Fruit fly (Drosophila melanogaster) whole organism, embryonic: Measurements from ENCODE around the gene Atg13.

Source experiments
- Ada2b ChIP-seq: fragments of 200-800 bp; sonication (Bioruptor generic); IDR thresholded peaks from 2 replicates; pipeline ENCODE4 v1.3.6; 2022; ENCODE audit warnings: missing biosample characterization, missing genetic modification characterization
- Antp ChIP-seq: fragments of 200-800 bp; sonication (Bioruptor generic); optimal IDR thresholded peaks from 3 replicates; lab custom pipeline; 2016; ENCODE audit warnings: missing biosample characterization, missing genetic modification characterization
- Awh ChIP-seq: fragments of 200-800 bp; sonication (Bioruptor generic); IDR thresholded peaks from 2 replicates; pipeline ENCODE4, ENCODE4 v1.3.6; 2022; ENCODE audit warnings: missing biosample characterization, missing genetic modification characterization
- CG10431 ChIP-seq: fragments of 200-800 bp; sonication (Bioruptor generic); optimal IDR thresholded peaks from 3 replicates; lab custom pipeline; 2018; ENCODE audit warnings: missing biosample characterization, mild to moderate bottlenecking, missing genetic modification characterization
- CG11093 ChIP-seq: fragments of 200-800 bp; sonication (Bioruptor generic); IDR thresholded peaks from 3 replicates; pipeline ENCODE4 v1.3.6; 2022; ENCODE audit warnings: missing biosample characterization, missing genetic modification characterization
- CG13424 ChIP-seq: fragments of 200-800 bp; sonication (Bioruptor generic); optimal IDR thresholded peaks from 2 replicates; lab custom pipeline; 2019; ENCODE audit warnings: missing biosample characterization, mild to moderate bottlenecking, missing genetic modification characterization, moderate library complexity
- CG13624 ChIP-seq: fragments of 200-800 bp; sonication (Bioruptor generic); optimal IDR thresholded peaks from 2 replicates; lab custom pipeline; 2016; ENCODE audit warnings: missing biosample characterization, missing genetic modification characterization
- CG15696 ChIP-seq: fragments of 200-800 bp; sonication (Bioruptor generic); optimal IDR thresholded peaks from 2 replicates; lab custom pipeline; 2019; ENCODE audit warnings: missing biosample characterization, mild to moderate bottlenecking, missing genetic modification characterization, moderate library complexity
- CG16779 ChIP-seq: fragments of 200-800 bp; sonication (Bioruptor generic); IDR thresholded peaks from 2 replicates; pipeline ENCODE4 v1.3.6; 2022; ENCODE audit warnings: missing biosample characterization, missing genetic modification characterization
- CG18011 ChIP-seq: fragments of 200-800 bp; sonication (Bioruptor generic); optimal IDR thresholded peaks from 2 replicates; lab custom pipeline; 2017; ENCODE audit warnings: missing biosample characterization, missing genetic modification characterization, mild to moderate bottlenecking, moderate library complexity, missing genotype
- CG3838 ChIP-seq: fragments of 200-800 bp; sonication (Bioruptor generic); optimal IDR thresholded peaks from 3 replicates; lab custom pipeline; 2016; ENCODE audit warnings: missing biosample characterization, missing genetic modification characterization
- CG4282 ChIP-seq: fragments of 200-800 bp; sonication (Bioruptor generic); optimal IDR thresholded peaks from 2 replicates; lab custom pipeline; 2016; ENCODE audit warnings: missing biosample characterization, missing genetic modification characterization
- CG4404 ChIP-seq: fragments of 200-800 bp; sonication (Bioruptor generic); IDR thresholded peaks from 2 replicates; pipeline ENCODE4 v1.3.6; 2022; ENCODE audit warnings: missing biosample characterization, missing genetic modification characterization
- CG6254 ChIP-seq: fragments of 200-800 bp; sonication (Bioruptor generic); optimal IDR thresholded peaks from 3 replicates; lab custom pipeline; 2017; ENCODE audit warnings: mild to moderate bottlenecking, missing biosample characterization, missing genetic modification reagents, missing genetic modification characterization
- CG7745 ChIP-seq: fragments of 200-800 bp; sonication (Bioruptor generic); optimal IDR thresholded peaks from 2 replicates; lab custom pipeline; 2018; ENCODE audit warnings: missing biosample characterization, mild to moderate bottlenecking, missing genetic modification characterization, moderate library complexity
- CG8290 ChIP-seq, 3 experiments: fragments of 200-800 bp; sonication (Bioruptor generic); optimal IDR thresholded peaks; 2 replicates each; lab custom pipeline; 2016 to 2019; ENCODE audit warnings: missing biosample characterization in 3 of 3, missing genetic modification characterization in 3 of 3, mild to moderate bottlenecking in 2 of 3, moderate library complexity in 1 of 3
- CG9727 ChIP-seq: fragments of 200-800 bp; sonication (Bioruptor generic); optimal IDR thresholded peaks from 3 replicates; lab custom pipeline; 2017; ENCODE audit warnings: missing biosample characterization, mild to moderate bottlenecking, missing genetic modification characterization
- CG9817 ChIP-seq: fragments of 200-800 bp; sonication (Bioruptor generic); optimal IDR thresholded peaks from 2 replicates; lab custom pipeline; 2018; ENCODE audit warnings: missing biosample characterization, mild to moderate bottlenecking, missing genetic modification characterization, moderate library complexity
- CG9876 ChIP-seq: fragments of 200-800 bp; sonication (Bioruptor generic); optimal IDR thresholded peaks from 2 replicates; lab custom pipeline; 2016; ENCODE audit warnings: missing biosample characterization, missing genetic modification characterization
- CHES-1-like ChIP-seq: fragments of 200-800 bp; sonication (Bioruptor generic); optimal IDR thresholded peaks from 2 replicates; lab custom pipeline; 2016; ENCODE audit warnings: missing biosample characterization, missing genetic modification characterization
- Dek ChIP-seq: fragments of 200-800 bp; sonication (Bioruptor generic); optimal IDR thresholded peaks from 3 replicates; lab custom pipeline; 2019; ENCODE audit warnings: missing biosample characterization, mild to moderate bottlenecking, missing genetic modification characterization, moderate library complexity
- Ets65A ChIP-seq: fragments of 200-800 bp; sonication (Bioruptor generic); peaks from one replicate; lab custom pipeline; 2016; ENCODE audit warnings: missing biosample characterization, missing genetic modification characterization
- Gsc ChIP-seq: fragments of 200-800 bp; sonication (Bioruptor generic); IDR thresholded peaks from 2 replicates; pipeline ENCODE4 v1.3.6; 2022; ENCODE audit warnings: missing biosample characterization, missing genetic modification characterization
- H2.0 ChIP-seq: fragments of 200-800 bp; sonication (Bioruptor generic); IDR thresholded peaks from 2 replicates; pipeline ENCODE4 v1.3.6; 2022; ENCODE audit warnings: missing biosample characterization, missing genetic modification characterization
- Hsf ChIP-seq: fragments of 200-800 bp; sonication (Bioruptor generic); optimal IDR thresholded peaks from 3 replicates; lab custom pipeline; 2016; ENCODE audit warnings: missing biosample characterization, missing genetic modification characterization
- Lhr ChIP-seq: fragments of 200-800 bp; sonication (Bioruptor generic); optimal IDR thresholded peaks from 3 replicates; lab custom pipeline; 2017; ENCODE audit warnings: mild to moderate bottlenecking, missing biosample characterization, missing genetic modification reagents, missing genetic modification characterization
- Max ChIP-seq: fragments of 200-800 bp; sonication (Bioruptor generic); optimal IDR thresholded peaks from 2 replicates; lab custom pipeline; 2016; ENCODE audit warnings: missing biosample characterization, mild to moderate bottlenecking, missing genetic modification characterization
- Mes4 ChIP-seq: fragments of 200-800 bp; sonication (Bioruptor generic); optimal IDR thresholded peaks from 2 replicates; lab custom pipeline; 2016; ENCODE audit warnings: missing biosample characterization, missing genetic modification characterization
- NFAT ChIP-seq: fragments of 200-800 bp; sonication (Bioruptor generic); IDR thresholded peaks from 2 replicates; pipeline ENCODE4 v1.3.6; 2022; ENCODE audit warnings: missing biosample characterization, missing genetic modification characterization
- Nf-YC ChIP-seq: fragments of 200-800 bp; optimal IDR thresholded peaks from 3 replicates; lab custom pipeline; 2019; ENCODE audit warnings: missing biosample characterization, mild to moderate bottlenecking, missing genetic modification characterization, moderate library complexity
- Xrp1 ChIP-seq: fragments of 200-800 bp; sonication (Bioruptor generic); IDR thresholded peaks from 2 replicates; pipeline ENCODE4 v1.3.6; 2022; ENCODE audit warnings: missing biosample characterization, missing genetic modification characterization
- ab ChIP-seq: fragments of 200-800 bp; sonication (Bioruptor generic); optimal IDR thresholded peaks from 2 replicates; lab custom pipeline; 2016; ENCODE audit warnings: missing biosample characterization, missing genetic modification characterization
- ac ChIP-seq: fragments of 200-800 bp; sonication (Bioruptor generic); optimal IDR thresholded peaks from 3 replicates; lab custom pipeline; 2017; ENCODE audit warnings: missing biosample characterization, mild to moderate bottlenecking, missing genetic modification characterization
- ase ChIP-seq: fragments of 200-800 bp; sonication (Bioruptor generic); IDR thresholded peaks from 3 replicates; pipeline ENCODE4 v1.3.6; 2022; ENCODE audit warnings: missing biosample characterization, missing genetic modification characterization
- btn ChIP-seq: fragments of 200-800 bp; sonication (Bioruptor generic); optimal IDR thresholded peaks from 2 replicates; lab custom pipeline; 2016; ENCODE audit warnings: missing biosample characterization, missing genetic modification characterization
- dimm ChIP-seq: fragments of 200-800 bp; sonication (Bioruptor generic); IDR thresholded peaks from 2 replicates; pipeline ENCODE4 v1.3.6; 2022; ENCODE audit warnings: missing biosample characterization, missing genetic modification characterization
- emc ChIP-seq: fragments of 200-800 bp; sonication (Bioruptor generic); optimal IDR thresholded peaks from 2 replicates; lab custom pipeline; 2016; ENCODE audit warnings: missing biosample characterization, missing genetic modification characterization
- fd102C ChIP-seq: fragments of 200-800 bp; sonication (Bioruptor generic); optimal IDR thresholded peaks from 2 replicates; lab custom pipeline; 2018; ENCODE audit warnings: missing biosample characterization, mild to moderate bottlenecking, missing genetic modification characterization, moderate library complexity
- insv ChIP-seq, 2 experiments: fragments of 200-800 bp; sonication (Bioruptor generic); optimal IDR thresholded peaks; 3 replicates each; lab custom pipeline; 2016 to 2018; ENCODE audit warnings: missing biosample characterization in 2 of 2, missing genetic modification characterization in 2 of 2
- kni ChIP-seq: fragments of 200-800 bp; sonication (Bioruptor generic); optimal IDR thresholded peaks from 3 replicates; lab custom pipeline; 2017; ENCODE audit warnings: mild to moderate bottlenecking, missing biosample characterization, missing genetic modification reagents, missing genetic modification characterization
- nerfin-2 ChIP-seq: fragments of 200-800 bp; sonication (Bioruptor generic); IDR thresholded peaks from 2 replicates; pipeline ENCODE4 v1.3.6; 2022; ENCODE audit warnings: missing biosample characterization, missing genetic modification characterization; ENCODE audit not compliant: partially characterized antibody
- ro ChIP-seq: fragments of 200-800 bp; sonication (Bioruptor generic); IDR thresholded peaks from 2 replicates; pipeline ENCODE4 v1.3.6; 2022; ENCODE audit warnings: missing biosample characterization, missing genetic modification characterization
- run ChIP-seq: fragments of 200-800 bp; sonication (Bioruptor generic); optimal IDR thresholded peaks from 3 replicates; lab custom pipeline; 2018; ENCODE audit warnings: missing biosample characterization, mild to moderate bottlenecking, missing genetic modification characterization
- tll ChIP-seq, 2 experiments: fragments of 200-800 bp in 1 of 2; fragments of >200 bp in 1 of 2; sonication (Bioruptor generic) in 1 of 2; optimal IDR thresholded peaks; 2 replicates each; lab custom pipeline; 2017 to 2019; ENCODE audit warnings: missing biosample characterization in 2 of 2, missing genetic modification characterization in 2 of 2, mild to moderate bottlenecking in 1 of 2, moderate library complexity in 1 of 2
- ttk ChIP-seq: fragments of 200-800 bp; sonication (Bioruptor generic); IDR thresholded peaks from 2 replicates; pipeline ENCODE4 v2.1.2; 2022; ENCODE audit warnings: missing biosample characterization, missing genetic modification characterization
- yki ChIP-seq: fragments of >200 bp; optimal IDR thresholded peaks from 3 replicates; lab custom pipeline; 2018
- zen ChIP-seq: fragments of 200-800 bp; sonication (Bioruptor generic); optimal IDR thresholded peaks from 3 replicates; lab custom pipeline; 2018; ENCODE audit warnings: missing biosample characterization, mild to moderate bottlenecking, missing genetic modification characterization, moderate library complexity

Gene Atg13

DNA sequence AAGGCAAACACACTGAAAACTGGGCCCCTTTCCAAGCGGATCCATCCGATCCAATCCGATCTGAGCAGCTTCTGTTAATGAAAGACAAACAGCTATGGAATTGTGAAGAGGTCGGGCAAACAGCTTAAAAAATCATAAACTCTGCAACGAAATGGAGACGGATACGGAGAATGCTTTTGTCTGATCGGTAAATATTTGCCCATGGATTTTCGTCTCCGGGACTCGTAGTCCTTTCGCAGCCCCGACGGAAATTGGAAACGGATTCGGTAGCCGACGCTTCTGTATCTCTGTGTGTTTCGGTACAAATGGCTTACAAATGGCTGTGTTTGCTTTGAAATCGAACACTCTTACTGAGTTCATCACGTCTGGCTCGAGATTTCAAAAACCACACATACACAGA, 22.7 kb upstream of the Atg13 start:
- TF ChIP-seq NFAT (GFP tag; lab: Robert Waterston, UW) (no peak), Antp (no peak), run (no peak), emc (GFP tag; lab: Kevin White, UChicago) (no peak), Lhr (GFP tag; lab: Kevin White, UChicago) (no peak), Max (GFP tag; lab: Kevin White, UChicago) (no peak), ac (GFP tag; lab: Kevin White, UChicago) (peak; percentile 36), CG11093 (GFP tag; lab: Robert Waterston, UW) (no peak), insv (GFP tag; optimal IDR thresholded peaks at IDR 0.05; lab: Kevin White, UChicago) (no peak), btn (no peak), CG4282 (GFP tag; lab: Kevin White, UChicago) (no peak), ttk (GFP tag; lab: Robert Waterston, UW) (no peak), CG9876 (GFP tag; lab: Kevin White, UChicago) (no peak), Gsc (GFP tag; lab: Robert Waterston, UW) (no peak), CG4404 (no peak), ro (GFP tag; lab: Robert Waterston, UW) (no peak), fd102C (GFP tag; lab: Kevin White, UChicago) (peak; percentile 57), H2.0 (GFP tag; lab: Robert Waterston, UW) (no peak), CG15696 (peak; percentile 39), yki (lab: Kevin White, UChicago) (no peak), nerfin-2 (no peak), CG16779 (no peak), Hsf (GFP tag; lab: Kevin White, UChicago) (no peak), Ada2b (GFP tag; lab: Robert Waterston, UW) (no peak), CHES-1-like (GFP tag; lab: Kevin White, UChicago) (no peak), CG9817 (tag; lab: Kevin White, UChicago) (no peak), Dek (tag; lab: Kevin White, UChicago) (no peak), Ets65A (no peak), CG10431 (GFP tag; lab: Kevin White, UChicago) (no peak), Awh (GFP tag; lab: Robert Waterston, UW) (no peak), Xrp1 (GFP tag; lab: Robert Waterston, UW) (no peak), CG13424 (no peak), Mes4 (no peak), kni (GFP tag; lab: Kevin White, UChicago) (peak; percentile 23), dimm (GFP tag; lab: Robert Waterston, UW) (no peak), CG9727 (GFP tag; lab: Kevin White, UChicago) (peak; percentile 20), ase (GFP tag; lab: Robert Waterston, UW) (no peak), zen (tag; lab: Kevin White, UChicago) (peak; percentile 6), ab (no peak), CG3838 (GFP tag; lab: Kevin White, UChicago) (no peak), CG18011 (GFP tag; lab: Kevin White, UChicago) (no peak), tll (GFP tag; optimal IDR thresholded peaks at IDR 0.05; lab: Kevin White, UChicago) (peak in 1 of 2 experiments; percentile 85), CG13624 (GFP tag; lab: Kevin White, UChicago) (no peak), CG6254 (GFP tag; lab: Kevin White, UChicago) (no peak), Nf-YC (no peak), CG8290 (GFP tag; optimal IDR thresholded peaks at IDR 0.05; lab: Kevin White, UChicago) (no peak), CG8290 (tag; optimal IDR thresholded peaks at IDR 0.05; lab: Kevin White, UChicago) (no peak), CG7745 (tag; lab: Kevin White, UChicago) (no peak)
- TF ChIP-seq, all 482 proteins: peak for 7
